Worm (Caenorhabditis elegans): Measurements from ENCODE around the gene rml-1.

DNA sequence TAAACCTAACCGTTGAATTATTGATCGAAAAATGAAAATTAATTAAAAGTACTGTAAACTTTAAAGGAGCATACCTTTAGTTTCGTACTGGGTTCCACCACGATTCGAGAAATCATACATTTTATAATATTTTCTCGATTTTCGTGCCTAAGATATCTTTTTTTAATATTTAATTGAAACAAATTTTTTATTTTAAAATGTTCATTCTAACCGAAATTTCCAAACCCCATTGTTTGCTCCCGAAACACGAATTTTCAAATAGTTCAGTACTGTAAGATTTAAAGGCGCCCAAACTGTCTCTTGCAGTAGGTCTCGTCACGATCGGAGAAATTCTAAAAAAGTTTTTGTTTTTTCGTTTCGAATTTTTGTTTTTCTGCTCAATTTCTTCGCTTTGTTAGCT is 52.9 kb downstream of the rml-1 start:
- TF ChIP-seq sea-2 (GFP tag; IDR thresholded peaks at IDR 0.05) (no peak), ztf-6 (GFP tag; IDR thresholded peaks at IDR 0.05) (no peak), ama-1 (optimal IDR thresholded peaks at IDR 0.05) (no peak), ama-1 (GFP tag; optimal IDR thresholded peaks at IDR 0.05) (no peak), ztf-26 (tag; optimal IDR thresholded peaks at IDR 0.05) (no peak), ekl-4 (GFP tag; IDR thresholded peaks at IDR 0.05) (no peak)
